Worm (Caenorhabditis elegans): ENCODE data around the gene F37A4.6.

Gene F37A4.6

ce11 chrIII:6746668-6747067 lies 41.1 kb downstream of the F37A4.6 start:
- TF ChIP-seq C08G9.2 (tag; optimal IDR thresholded peaks at IDR 0.05) = no peak
- TF ChIP-seq K09A11.1 (tag; optimal IDR thresholded peaks at IDR 0.05; ENCODE audit: insufficient read depth) = no peak
- no peak for TF ChIP-seq nfya-1 (tag; optimal IDR thresholded peaks at IDR 0.05)
- TF ChIP-seq pha-4 (tag; optimal IDR thresholded peaks at IDR 0.05) = no peak
- TF ChIP-seq pag-3 (tag; optimal IDR thresholded peaks at IDR 0.05; ENCODE audit: borderline replicate concordance) = no peak
- no peak for TF ChIP-seq tbx-7 (tag; optimal IDR thresholded peaks at IDR 0.05)
- no peak for TF ChIP-seq ttx-3 (tag; optimal IDR thresholded peaks at IDR 0.05)
- TF ChIP-seq pax-1 (tag; optimal IDR thresholded peaks at IDR 0.05) = no peak
- TF ChIP-seq eyg-1 (tag; optimal IDR thresholded peaks at IDR 0.05) = no peak
- no peak for TF ChIP-seq elt-2 (tag; optimal IDR thresholded peaks at IDR 0.05)
- TF ChIP-seq ceh-48 (tag; optimal IDR thresholded peaks at IDR 0.05) = no peak
- TF ChIP-seq hlh-13 (GFP tag; optimal IDR thresholded peaks at IDR 0.05) = no peak
- TF ChIP-seq zip-5 (tag; optimal IDR thresholded peaks at IDR 0.05) = no peak
- TF ChIP-seq pros-1 (tag; optimal IDR thresholded peaks at IDR 0.05) = no peak
- no peak for TF ChIP-seq unc-86 (tag; optimal IDR thresholded peaks at IDR 0.05)
- no peak for TF ChIP-seq lin-11 (tag; optimal IDR thresholded peaks at IDR 0.05)

- TF ChIP-seq Y22D7AL.16 (tag; optimal IDR thresholded peaks at IDR 0.05) = no peak
- TF ChIP-seq ets-4 (tag; optimal IDR thresholded peaks at IDR 0.05) = no peak
These were observed 47.0 kb downstream of the F37A4.6 start for ce11 chrIII:6752612-6753011.

ce11 chrIII:6756769-6757168 lies 51.2 kb downstream of the F37A4.6 start:
- TF ChIP-seq ttx-3 (tag; optimal IDR thresholded peaks at IDR 0.05) = no peak
- TF ChIP-seq syd-9 (tag; optimal IDR thresholded peaks at IDR 0.05) = no peak
- TF ChIP-seq C08G9.2 (tag; optimal IDR thresholded peaks at IDR 0.05) = no peak
- no peak for TF ChIP-seq fkh-10 (GFP tag; optimal IDR thresholded peaks at IDR 0.05)
- TF ChIP-seq ceh-6 (GFP tag; optimal IDR thresholded peaks at IDR 0.05) = no peak
- no peak for TF ChIP-seq ceh-45 (GFP tag; IDR thresholded peaks at IDR 0.05)
- no peak for TF ChIP-seq ceh-14 (tag; optimal IDR thresholded peaks at IDR 0.05)
- TF ChIP-seq unc-42 (tag; optimal IDR thresholded peaks at IDR 0.05) = no peak
- no peak for TF ChIP-seq ceh-19 (GFP tag; optimal IDR thresholded peaks at IDR 0.05)
- no peak for TF ChIP-seq hlh-15 (tag; optimal IDR thresholded peaks at IDR 0.05)
- TF ChIP-seq lin-11 (tag; optimal IDR thresholded peaks at IDR 0.05) = no peak
- no peak for TF ChIP-seq elt-4 (tag; optimal IDR thresholded peaks at IDR 0.05)
- no peak for TF ChIP-seq pax-1 (tag; optimal IDR thresholded peaks at IDR 0.05)
- no peak for TF ChIP-seq K09A11.1 (tag; optimal IDR thresholded peaks at IDR 0.05; ENCODE audit: insufficient read depth)
- no peak for TF ChIP-seq pha-2 (tag; optimal IDR thresholded peaks at IDR 0.05)
